Fruit fly (Drosophila melanogaster) whole organism, adult: ENCODE measurements around the gene f-cup.

Experiments used
- CG11617 ChIP-seq: fragments of 200-800 bp; sonication (Bioruptor generic); optimal IDR thresholded peaks from 2 replicates; lab custom pipeline; 2017; ENCODE audit warnings: mild to moderate bottlenecking, missing biosample characterization, missing genetic modification reagents, missing genetic modification characterization
- CG33017 ChIP-seq: fragments of 200-800 bp; sonication (Bioruptor generic); optimal IDR thresholded peaks from 2 replicates; lab custom pipeline; 2018; ENCODE audit warnings: missing biosample characterization, mild to moderate bottlenecking, missing genetic modification characterization, moderate library complexity
- CG5204 ChIP-seq: fragments of 200-800 bp; sonication (Bioruptor generic); optimal IDR thresholded peaks from 2 replicates; lab custom pipeline; 2016; ENCODE audit warnings: missing biosample characterization, missing genetic modification characterization
- CG7045 ChIP-seq: fragments of 200-800 bp; sonication (Bioruptor generic); optimal IDR thresholded peaks from 2 replicates; lab custom pipeline; 2017; ENCODE audit warnings: missing biosample characterization, mild to moderate bottlenecking, missing genetic modification characterization
- CG7101 ChIP-seq: fragments of 200-800 bp; sonication (Bioruptor generic); optimal IDR thresholded peaks from 2 replicates; lab custom pipeline; 2018; ENCODE audit warnings: missing biosample characterization, mild to moderate bottlenecking, missing genetic modification characterization, moderate library complexity
- Clk ChIP-seq: fragments of 200-800 bp; sonication (Bioruptor generic); optimal IDR thresholded peaks from 2 replicates; lab custom pipeline; 2017; ENCODE audit warnings: missing biosample characterization, missing genetic modification characterization
- Mnt ChIP-seq: fragments of 200-800 bp; sonication (Bioruptor generic); optimal IDR thresholded peaks from 2 replicates; lab custom pipeline; 2016; ENCODE audit warnings: missing biosample characterization, mild to moderate bottlenecking, missing genetic modification characterization
- bab1 ChIP-seq: fragments of 200-800 bp; sonication (Bioruptor generic); optimal IDR thresholded peaks from 3 replicates; lab custom pipeline; 2019; ENCODE audit warnings: missing biosample characterization, mild to moderate bottlenecking, missing genetic modification characterization, moderate library complexity
- cnc ChIP-seq, 2 experiments: fragments of >200 bp; optimal IDR thresholded peaks; 2 replicates each; lab custom pipeline; 2017
- kay ChIP-seq: fragments of 200-800 bp; sonication (Bioruptor generic); peaks from one replicate; lab custom pipeline; 2016; ENCODE audit warnings: missing biosample characterization, missing genetic modification characterization, borderline replicate concordance
- ovo ChIP-seq: fragments of 200-800 bp; sonication (Bioruptor generic); optimal IDR thresholded peaks from 2 replicates; lab custom pipeline; 2016; ENCODE audit warnings: missing biosample characterization, missing genetic modification characterization

DNA sequence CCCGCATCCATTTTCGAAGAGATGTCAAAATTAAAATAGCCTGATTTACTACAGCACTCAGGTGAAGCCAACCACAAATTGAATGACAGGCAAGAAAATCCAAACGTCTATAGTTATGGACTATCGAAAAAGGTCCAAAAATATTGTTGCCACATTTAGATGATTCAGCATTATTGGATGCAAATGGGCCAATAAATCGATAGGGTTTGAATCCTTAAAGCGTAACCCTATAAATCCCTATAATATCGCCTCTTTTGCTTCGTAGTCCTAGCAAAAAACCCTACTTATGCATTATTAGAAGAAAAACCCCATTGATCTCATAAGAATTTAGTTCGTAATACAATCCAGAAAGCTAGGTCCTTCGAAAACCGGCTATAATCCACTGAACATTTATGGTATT is 44.3 kb downstream of the f-cup start, which contains the start of gene Rbp4:
- TF ChIP-seq cnc (optimal IDR thresholded peaks at IDR 0.05; lab: Kevin White, UChicago) (peak in 1 of 2 experiments; percentile 32), CG33017 (tag; lab: Kevin White, UChicago) (no peak), bab1 (GFP tag; lab: Kevin White, UChicago) (no peak), CG7101 (tag; lab: Kevin White, UChicago) (no peak), CG7045 (GFP tag; lab: Kevin White, UChicago) (no peak), CG5204 (no peak), Mnt (GFP tag; lab: Kevin White, UChicago) (no peak), ovo (no peak), CG11617 (GFP tag; lab: Kevin White, UChicago) (no peak), kay (no peak), Clk (GFP tag; lab: Kevin White, UChicago) (no peak)
